Worm (Caenorhabditis elegans) whole organism, midembryonic: Measurements from ENCODE around the gene nuo-3.
"Not testable (repeated sequence)": the region's sequence is repeated elsewhere in the genome, so short reads cannot be mapped to it uniquely, and the experiment has no call there.

Source experiments
- T22C8.4 ChIP-seq: fragments of 200-800 bp; sonication (Bioruptor generic); IDR thresholded peaks from 2 replicates; pipeline ENCODE4 v1.3.6; 2022; ENCODE audit warnings: missing genetic modification characterization, missing compliant biosample characterization
- cog-1 ChIP-seq: sonication (generic microtip); optimal IDR thresholded peaks from 2 replicates; lab custom pipeline; 2016; ENCODE audit warnings: missing genetic modification characterization, missing compliant biosample characterization
- flt-1 ChIP-seq: fragments of 200-800 bp; sonication (Bioruptor generic); IDR thresholded peaks from 2 replicates; pipeline ENCODE4 v1.3.6; 2022; ENCODE audit warnings: missing genetic modification characterization, missing compliant biosample characterization
- klf-2 ChIP-seq: fragments of 200-800 bp; sonication (Bioruptor generic); conservative IDR thresholded peaks from 2 replicates; pipeline ENCODE4 v1.3.6; 2022; ENCODE audit warnings: missing genetic modification reagents, missing genetic modification characterization, missing compliant biosample characterization
- med-1 ChIP-seq: sonication (generic microtip); optimal IDR thresholded peaks from 2 replicates; lab custom pipeline; 2017; ENCODE audit warnings: missing genetic modification characterization, mild to moderate bottlenecking, missing compliant biosample characterization, antibody characterized with exemption, missing genetic modification reagents; ENCODE audit not compliant: insufficient read depth
- ref-1 ChIP-seq: fragments of 200-800 bp; sonication (Bioruptor generic); conservative IDR thresholded peaks from 2 replicates; pipeline ENCODE4 v1.3.6; 2022; ENCODE audit warnings: missing genetic modification reagents, missing genetic modification characterization, missing compliant biosample characterization
- tab-1 ChIP-seq: fragments of 200-800 bp; sonication (Bioruptor generic); IDR thresholded peaks from 2 replicates; pipeline ENCODE4 v1.3.6; 2022; ENCODE audit warnings: missing genetic modification characterization, missing compliant biosample characterization
- ztf-23 ChIP-seq: fragments of 200-800 bp; sonication (Bioruptor generic); IDR thresholded peaks from 2 replicates; pipeline ENCODE4 v1.3.6; 2022; ENCODE audit warnings: missing genetic modification reagents, missing genetic modification characterization, missing compliant biosample characterization
- ztf-29 ChIP-seq: fragments of 200-800 bp; sonication (Bioruptor generic); IDR thresholded peaks from 2 replicates; pipeline ENCODE4 v1.3.6; 2022; ENCODE audit warnings: missing genetic modification reagents, missing genetic modification characterization, missing compliant biosample characterization

The nuo-3 gene

DNA sequence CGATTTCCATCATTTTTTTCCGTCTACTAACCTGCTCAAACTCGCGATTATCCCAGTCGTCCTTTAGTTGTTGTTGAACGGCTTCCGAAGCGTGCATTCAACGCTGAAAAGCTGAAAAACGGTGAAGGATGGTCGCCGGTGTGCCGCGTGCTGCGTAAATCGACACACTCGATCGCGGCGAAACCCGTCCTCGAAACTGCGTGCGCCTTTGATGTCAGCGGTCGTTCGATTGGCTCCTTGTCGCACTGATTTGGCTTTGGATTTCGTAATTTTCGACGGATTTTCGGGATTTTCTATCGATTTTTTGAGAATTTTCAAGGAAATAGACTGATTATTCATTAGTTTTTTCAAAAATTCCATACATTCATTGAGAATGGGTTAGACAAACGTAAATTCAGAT, at the start of gene nuo-3, which contains the start of gene Y57G11C.1147:
Gene nuo-3, minus strand, starts transcription at position 191 of the 400 bp plus-strand sequence.
Gene Y57G11C.1147, minus strand, starts transcription at position 161 of the 400 bp plus-strand sequence.
- no peak for TF ChIP-seq tab-1 (GFP tag; lab: Robert Waterston, UW)
- no peak for TF ChIP-seq klf-2 (GFP tag; lab: Robert Waterston, UW)

DNA sequence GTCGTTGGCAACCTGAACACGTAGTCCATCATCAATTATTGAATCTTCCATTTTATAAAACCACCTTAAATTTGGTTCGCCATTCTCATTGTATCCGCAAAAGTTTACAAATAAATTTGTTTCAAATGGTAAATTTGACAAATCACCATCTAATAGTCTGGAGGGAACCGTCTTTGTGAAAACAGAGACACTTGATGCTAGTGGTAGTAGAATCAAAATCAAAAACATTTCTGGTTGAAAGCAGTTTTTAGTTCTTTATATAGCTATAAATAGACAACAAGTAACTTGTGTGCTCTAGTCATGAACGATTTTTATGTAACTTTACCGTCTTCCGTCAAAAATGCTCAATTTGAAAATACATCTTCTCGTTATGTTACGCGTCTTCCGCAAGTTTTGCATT, 45.7 kb upstream of the nuo-3 start, which contains the start of gene Y57G11C.20:
Gene Y57G11C.20, plus strand, starts transcription at position 301 of the 400 bp plus-strand sequence.
- not testable (repeated sequence) for TF ChIP-seq ztf-23, T22C8.4, flt-1 (GFP tag; lab: Robert Waterston, UW)

DNA sequence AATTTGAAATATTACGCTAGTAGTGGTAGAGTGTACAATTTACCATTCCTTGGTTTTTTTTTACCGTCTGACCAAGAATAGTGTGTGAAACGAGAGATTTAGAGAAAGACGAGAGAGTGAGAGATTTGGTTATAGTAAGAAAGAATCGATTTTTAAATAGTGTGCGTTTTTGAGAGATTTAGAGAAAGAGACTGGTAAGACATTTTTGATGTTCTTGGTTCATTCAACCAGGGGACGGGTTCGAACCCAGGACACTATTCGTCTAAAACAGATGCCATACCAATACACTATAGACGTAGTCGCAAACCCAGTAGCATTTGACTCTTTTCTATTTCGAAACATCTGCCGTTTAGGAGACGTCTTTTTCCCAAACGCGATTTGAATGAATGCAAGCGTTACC, 40.8 kb upstream of the nuo-3 start:
- TF ChIP-seq klf-2 (GFP tag; lab: Robert Waterston, UW) = peak; percentile 82
- no peak; the same call in 1 of the 2 replicates for TF ChIP-seq ref-1 (GFP tag; lab: Robert Waterston, UW)
- peak; percentile 89 for TF ChIP-seq ztf-23 (GFP tag; lab: Robert Waterston, UW)
- peak; percentile 85 for TF ChIP-seq cog-1 (tag; lab: Kevin White, UChicago)
- TF ChIP-seq T22C8.4 (GFP tag; lab: Robert Waterston, UW) = peak; percentile 91
- TF ChIP-seq med-1 = peak; percentile 34
- peak; percentile 89 for TF ChIP-seq tab-1 (GFP tag; lab: Robert Waterston, UW)
- TF ChIP-seq flt-1 (GFP tag; lab: Robert Waterston, UW) = peak; percentile 92
- peak; percentile 89 for TF ChIP-seq ztf-29

DNA sequence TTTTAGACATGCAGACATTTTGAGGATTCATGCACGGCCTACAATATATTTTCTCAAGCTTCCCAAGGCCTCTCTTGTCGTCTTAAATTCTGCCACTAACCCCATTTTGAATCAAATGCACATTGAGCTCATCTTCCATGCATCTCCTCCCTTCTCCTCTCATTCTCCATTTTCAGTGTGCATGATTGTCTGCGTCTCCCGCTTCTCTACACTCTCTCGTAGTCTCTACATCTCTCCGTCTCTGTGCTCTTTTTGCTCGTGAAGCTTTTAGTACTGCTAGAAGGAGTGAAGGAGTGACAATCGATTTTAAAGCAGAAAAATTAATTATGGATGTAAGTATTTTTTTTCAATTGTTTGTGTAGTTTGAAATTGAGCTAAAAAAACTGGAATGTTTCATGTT, 39.5 kb upstream of the nuo-3 start, which contains the start of gene Y57G11C.22:
Gene Y57G11C.22, plus strand, starts transcription at position 327 of the 400 bp plus-strand sequence.
- TF ChIP-seq ztf-29 (no peak), tab-1 (GFP tag; lab: Robert Waterston, UW) (no peak), ref-1 (GFP tag; lab: Robert Waterston, UW) (no peak), med-1 (no peak), T22C8.4 (GFP tag; lab: Robert Waterston, UW) (no peak), flt-1 (GFP tag; lab: Robert Waterston, UW) (no peak), cog-1 (tag; lab: Kevin White, UChicago) (no peak), klf-2 (GFP tag; lab: Robert Waterston, UW) (no peak)

DNA sequence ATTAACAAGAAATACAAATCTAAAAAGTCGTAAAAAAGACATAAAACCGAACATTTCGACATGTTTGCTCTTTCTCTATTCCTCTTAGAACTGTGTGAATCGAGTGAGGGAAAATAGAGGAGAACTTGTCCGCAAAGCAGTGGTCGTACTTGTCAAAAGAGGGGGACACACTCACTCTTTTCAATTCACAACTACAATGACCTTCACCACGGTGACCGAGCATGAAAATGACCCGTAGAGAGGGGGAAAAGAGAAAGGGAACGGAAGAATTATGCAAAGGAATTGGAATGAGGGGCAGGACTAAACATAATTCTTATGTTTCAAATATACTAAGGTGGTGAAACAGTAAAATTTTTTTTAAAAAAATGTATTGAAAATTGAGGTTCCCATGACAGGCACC, 36.2 kb upstream of the nuo-3 start:
- TF ChIP-seq ztf-23 (GFP tag; lab: Robert Waterston, UW) (no peak), ztf-29 (no peak), klf-2 (GFP tag; lab: Robert Waterston, UW) (no peak), ref-1 (GFP tag; lab: Robert Waterston, UW) (no peak), med-1 (no peak), cog-1 (tag; lab: Kevin White, UChicago) (no peak), tab-1 (GFP tag; lab: Robert Waterston, UW) (no peak), T22C8.4 (GFP tag; lab: Robert Waterston, UW) (no peak), flt-1 (GFP tag; lab: Robert Waterston, UW) (no peak)

DNA sequence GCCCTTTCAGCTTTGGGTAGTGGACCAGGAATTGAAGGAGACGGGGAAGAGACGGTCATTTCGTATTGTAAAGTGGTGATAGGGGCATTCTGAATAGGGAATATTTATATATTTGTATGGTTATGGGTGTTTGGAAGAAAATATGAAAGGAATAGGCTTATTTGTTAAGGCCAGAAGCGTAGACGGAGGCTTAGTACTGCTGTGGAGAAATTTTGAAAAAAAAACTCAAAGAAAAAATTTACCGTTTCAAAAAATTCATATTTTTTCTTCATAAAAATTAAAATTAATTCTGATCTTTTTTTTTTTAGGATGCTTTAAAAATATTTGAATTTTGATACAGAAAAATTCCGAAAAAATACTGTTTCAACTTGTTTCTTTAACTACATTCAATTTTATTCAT, 31.7 kb upstream of the nuo-3 start, which contains the start of gene hhat-2:
Gene hhat-2, minus strand, starts transcription at position 101 of the 400 bp plus-strand sequence.
- no peak for TF ChIP-seq klf-2 (GFP tag; lab: Robert Waterston, UW)
- no peak for TF ChIP-seq flt-1 (GFP tag; lab: Robert Waterston, UW)
- no peak for TF ChIP-seq ref-1 (GFP tag; lab: Robert Waterston, UW)
- TF ChIP-seq T22C8.4 (GFP tag; lab: Robert Waterston, UW) = no peak
- TF ChIP-seq ztf-29 = no peak
- no peak for TF ChIP-seq tab-1 (GFP tag; lab: Robert Waterston, UW)
- TF ChIP-seq med-1 = no peak
- no peak for TF ChIP-seq ztf-23 (GFP tag; lab: Robert Waterston, UW)
- no peak for TF ChIP-seq cog-1 (tag; lab: Kevin White, UChicago)

DNA sequence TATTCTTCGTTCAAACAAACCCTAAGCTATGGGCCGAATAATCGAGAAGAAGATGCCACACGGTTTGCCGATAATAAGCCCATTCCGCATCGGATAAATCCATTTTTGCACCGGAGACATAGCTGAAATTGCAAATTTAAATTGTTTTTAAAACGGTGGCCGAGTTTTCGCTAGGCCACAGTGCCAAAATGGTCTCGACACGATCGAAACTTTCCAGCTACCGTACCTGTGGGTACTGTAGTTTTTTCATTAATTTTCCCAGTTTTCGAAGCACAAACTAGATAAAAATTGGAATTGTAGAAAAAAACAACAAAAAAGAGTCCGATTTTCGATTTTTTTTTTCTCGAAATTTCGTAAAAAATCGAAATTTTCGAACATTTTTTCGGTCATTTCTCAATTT, 30.9 kb upstream of the nuo-3 start:
- TF ChIP-seq T22C8.4 (GFP tag; lab: Robert Waterston, UW) = no peak
- TF ChIP-seq tab-1 (GFP tag; lab: Robert Waterston, UW) = no peak
- TF ChIP-seq med-1 = no peak
- TF ChIP-seq ztf-23 (GFP tag; lab: Robert Waterston, UW) = no peak
- TF ChIP-seq ref-1 (GFP tag; lab: Robert Waterston, UW) = no peak

DNA sequence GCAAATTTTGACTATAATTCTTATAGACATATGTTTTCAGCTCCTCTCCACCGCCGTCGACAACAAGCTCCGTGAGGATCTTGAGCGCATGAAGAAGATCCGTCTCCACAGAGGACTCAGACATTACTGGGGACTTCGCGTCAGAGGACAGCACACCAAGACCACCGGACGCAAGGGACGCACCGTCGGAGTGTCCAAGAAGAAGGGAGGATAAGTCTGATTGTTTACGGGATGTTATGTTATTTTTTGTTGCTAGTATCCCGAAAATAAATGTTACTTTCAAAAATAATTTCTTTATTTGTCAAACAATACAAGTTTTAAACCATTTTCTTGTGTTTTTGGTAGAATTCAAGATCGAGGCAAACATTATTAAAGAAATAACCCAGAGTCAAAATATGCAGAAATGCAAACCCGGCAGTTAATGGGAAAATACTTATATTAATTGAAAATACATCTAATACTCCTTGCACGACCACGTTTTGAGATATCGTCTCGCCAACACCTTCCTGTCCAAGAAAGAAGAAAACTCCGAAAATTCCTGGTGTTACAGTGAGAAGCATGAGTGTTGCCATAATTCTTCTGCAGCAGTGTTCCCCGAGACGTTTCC, 28.9 kb upstream of the nuo-3 start:
- TF ChIP-seq cog-1 (tag; lab: Kevin White, UChicago) = no peak
- no peak for TF ChIP-seq flt-1 (GFP tag; lab: Robert Waterston, UW)
- no peak for TF ChIP-seq med-1
- no peak for TF ChIP-seq tab-1 (GFP tag; lab: Robert Waterston, UW)
- no peak for TF ChIP-seq ztf-29
- no peak for TF ChIP-seq ztf-23 (GFP tag; lab: Robert Waterston, UW)
- no peak for TF ChIP-seq T22C8.4 (GFP tag; lab: Robert Waterston, UW)
- TF ChIP-seq klf-2 (GFP tag; lab: Robert Waterston, UW) = no peak
- no peak for TF ChIP-seq ref-1 (GFP tag; lab: Robert Waterston, UW)

DNA sequence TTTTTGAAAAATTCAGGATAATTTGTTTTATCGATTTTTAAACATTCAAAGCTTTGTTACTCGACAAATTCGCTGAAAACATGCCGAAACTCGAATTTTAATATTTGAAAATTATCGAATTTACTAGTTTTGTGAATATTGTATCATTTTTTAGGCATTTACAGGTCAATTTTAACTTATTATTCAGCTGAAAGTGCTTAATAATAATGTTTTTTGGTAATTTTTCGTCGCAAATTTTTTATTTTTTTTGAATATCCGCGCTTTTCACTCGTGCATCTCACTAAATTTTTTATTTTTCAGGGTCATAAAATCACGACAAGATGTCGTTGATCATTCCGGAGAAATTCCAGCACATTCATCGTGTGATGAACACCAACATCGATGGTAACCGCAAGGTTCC, 28.0 kb upstream of the nuo-3 start, which contains the start of gene rps-18:
Gene rps-18, plus strand, starts transcription at position 301 of the 400 bp plus-strand sequence.
- TF ChIP-seq tab-1 (GFP tag; lab: Robert Waterston, UW) (no peak), cog-1 (tag; lab: Kevin White, UChicago) (no peak), ref-1 (GFP tag; lab: Robert Waterston, UW) (no peak)

DNA sequence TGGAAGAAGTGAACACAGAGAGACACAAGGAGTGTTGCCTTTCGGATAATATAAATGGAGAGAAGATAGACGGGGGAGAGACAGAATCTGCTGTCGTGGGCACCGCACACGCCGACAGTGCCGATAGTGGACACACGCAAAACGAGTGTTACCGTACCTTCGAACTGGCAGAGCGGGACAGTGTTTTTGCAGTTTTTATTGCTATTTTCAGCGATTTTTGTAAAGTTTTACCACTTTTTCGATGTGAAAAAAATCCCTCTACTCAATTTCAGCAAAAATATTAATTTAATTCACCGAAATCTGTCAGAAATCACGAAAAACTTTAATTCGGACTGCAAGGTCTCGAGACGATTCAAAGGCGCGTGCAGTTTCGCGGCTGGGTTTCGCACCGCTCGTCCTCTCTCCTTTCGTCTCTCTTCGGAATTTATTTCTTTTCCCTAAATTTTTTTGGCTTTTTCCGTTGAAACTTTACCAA, 27.6 kb upstream of the nuo-3 start, which contains the start of gene sec-61.A:
Gene sec-61.A, minus strand, starts transcription at position 387 of the 475 bp plus-strand sequence.
- 0 out of 2 replicates have a peak, but pooled peaks have one; percentile 13 for TF ChIP-seq flt-1 (GFP tag; lab: Robert Waterston, UW)
- TF ChIP-seq cog-1 (tag; lab: Kevin White, UChicago) = peak; percentile 78
- no peak for TF ChIP-seq med-1
- no peak for TF ChIP-seq T22C8.4 (GFP tag; lab: Robert Waterston, UW)
- TF ChIP-seq ref-1 (GFP tag; lab: Robert Waterston, UW) = no peak
- no peak for TF ChIP-seq ztf-23 (GFP tag; lab: Robert Waterston, UW)
